Worm (Caenorhabditis elegans) whole organism, L4 larva: ENCODE results near the gene sre-8.
A peak's percentile ranks its signal among the peaks of the same experiment; 100 is the strongest.

Experiments used
- F49E8.2 ChIP-seq: sonication (generic microtip); optimal IDR thresholded peaks from 2 replicates; lab custom pipeline; 2016; ENCODE audit warnings: missing compliant biosample characterization, mild to moderate bottlenecking, missing genetic modification characterization, borderline replicate concordance
- T20F7.1 ChIP-seq: fragments of 200-800 bp; sonication (Bioruptor generic); optimal IDR thresholded peaks from 2 replicates; lab custom pipeline; 2018; ENCODE audit warnings: mild to moderate bottlenecking, missing genetic modification characterization, missing compliant biosample characterization
- T26A8.4 ChIP-seq: fragments of 200-800 bp; sonication (Bioruptor generic); IDR thresholded peaks from 2 replicates; pipeline ENCODE4 v1.3.6; 2022; ENCODE audit warnings: missing genetic modification characterization, missing compliant biosample characterization
- Y48G9A.11 ChIP-seq: fragments of 200-800 bp; sonication (Bioruptor generic); IDR thresholded peaks from 2 replicates; pipeline ENCODE4 v1.3.6; 2022; ENCODE audit warnings: missing genetic modification reagents, missing genetic modification characterization, missing compliant biosample characterization
- Y5F2A.4 ChIP-seq: fragments of 200-800 bp; sonication (Bioruptor generic); optimal IDR thresholded peaks from 2 replicates; lab custom pipeline; 2018; ENCODE audit warnings: mild to moderate bottlenecking, missing genetic modification characterization, missing compliant biosample characterization
- Y75B8A.6 ChIP-seq: fragments of 200-800 bp; sonication (Bioruptor generic); IDR thresholded peaks from 2 replicates; pipeline ENCODE4 v1.3.6; 2022; ENCODE audit warnings: missing genetic modification reagents, missing genetic modification characterization, missing compliant biosample characterization
- ZK337.2 ChIP-seq: fragments of 200-800 bp; sonication (Bioruptor generic); IDR thresholded peaks from 2 replicates; pipeline ENCODE4 v1.3.6; 2022; ENCODE audit warnings: missing genetic modification reagents, missing genetic modification characterization, missing compliant biosample characterization
- aha-1 ChIP-seq: fragments of 150-350 bp; peaks from one replicate; lab custom pipeline; 2014; ENCODE audit warnings: missing biosample characterization, missing genetic modification characterization
- ceh-20 ChIP-seq: fragments of 200-800 bp; sonication (Bioruptor generic); IDR thresholded peaks from 2 replicates; pipeline ENCODE4 v1.3.6; 2022; ENCODE audit warnings: missing genetic modification reagents, missing genetic modification characterization, missing compliant biosample characterization
- ceh-28 ChIP-seq: fragments of 150-350 bp; optimal IDR thresholded peaks from 2 replicates; lab custom pipeline; 2014; ENCODE audit warnings: missing biosample characterization, missing genetic modification reagents, missing genetic modification characterization
- ceh-32 ChIP-seq: sonication (generic microtip); optimal IDR thresholded peaks from 2 replicates; lab custom pipeline; 2016; ENCODE audit warnings: mild to moderate bottlenecking, missing genetic modification characterization, missing compliant biosample characterization; ENCODE audit not compliant: poor library complexity
- ceh-44 ChIP-seq: fragments of 200-800 bp; sonication (Bioruptor generic); IDR thresholded peaks from 2 replicates; pipeline ENCODE4 v1.3.6; 2022; ENCODE audit warnings: missing genetic modification reagents, missing genetic modification characterization, missing compliant biosample characterization
- ceh-62 ChIP-seq: sonication (generic microtip); optimal IDR thresholded peaks from 2 replicates; lab custom pipeline; 2017; ENCODE audit warnings: missing biosample characterization, missing genetic modification characterization
- ceh-82 ChIP-seq: sonication (generic microtip); optimal IDR thresholded peaks from 2 replicates; lab custom pipeline; 2017; ENCODE audit warnings: missing biosample characterization, missing genetic modification characterization
- ces-1 ChIP-seq: fragments of 150-350 bp; sonication (generic microtip); optimal IDR thresholded peaks from 4 replicates; lab custom pipeline; 2014; ENCODE audit warnings: missing biosample characterization, missing genetic modification reagents, missing genetic modification characterization
- cey-2 ChIP-seq: sonication (generic microtip); optimal IDR thresholded peaks from 3 replicates; lab custom pipeline; 2017; ENCODE audit warnings: missing genetic modification characterization, mild to moderate bottlenecking, missing compliant biosample characterization, antibody characterized with exemption, borderline replicate concordance; ENCODE audit not compliant: insufficient read depth
- ctbp-1 ChIP-seq: fragments of 200-800 bp; sonication (Bioruptor generic); IDR thresholded peaks from 2 replicates; pipeline ENCODE4 v1.3.6; 2022; ENCODE audit warnings: missing genetic modification reagents, missing genetic modification characterization, missing compliant biosample characterization
- daf-16 ChIP-seq, 3 experiments: sonication (generic microtip); optimal IDR thresholded peaks; 2 replicates each; lab custom pipeline; 2016 to 2017; ENCODE audit warnings: missing genetic modification characterization in 3 of 3, missing genetic modification reagents in 3 of 3, mild to moderate bottlenecking in 2 of 3, missing compliant biosample characterization in 2 of 3, missing biosample characterization in 1 of 3, moderate library complexity in 1 of 3
- daf-8 ChIP-seq: fragments of 200-800 bp; sonication (Bioruptor generic); IDR thresholded peaks from 2 replicates; pipeline ENCODE4 v1.3.6; 2022; ENCODE audit warnings: missing genetic modification characterization, missing compliant biosample characterization
- duxl-1 ChIP-seq: sonication (generic microtip); optimal IDR thresholded peaks from 2 replicates; lab custom pipeline; 2016; ENCODE audit warnings: mild to moderate bottlenecking, missing genetic modification characterization, moderate library complexity, missing compliant biosample characterization; ENCODE audit not compliant: poor library complexity
- dve-1 ChIP-seq: sonication (generic microtip); optimal IDR thresholded peaks from 2 replicates; lab custom pipeline; 2017; ENCODE audit warnings: antibody characterized with exemption, mild to moderate bottlenecking, missing genetic modification characterization, missing compliant biosample characterization; ENCODE audit not compliant: insufficient read depth
- egl-27 ChIP-seq: sonication (generic microtip); optimal IDR thresholded peaks from 3 replicates; lab custom pipeline; 2017; ENCODE audit warnings: missing biosample characterization, missing genetic modification reagents, missing genetic modification characterization
- fos-1 ChIP-seq: fragments of 150-350 bp; optimal IDR thresholded peaks from 2 replicates; lab custom pipeline; 2014; ENCODE audit warnings: missing biosample characterization, missing genetic modification characterization
- hif-1 ChIP-seq, 2 experiments: sonication (generic microtip); optimal IDR thresholded peaks; 2 replicates each; lab custom pipeline; 2016 to 2017; ENCODE audit warnings: missing compliant biosample characterization in 2 of 2, missing genetic modification characterization in 2 of 2, missing genetic modification reagents in 2 of 2, missing genotype in 2 of 2, mild to moderate bottlenecking in 1 of 2
- hlh-11 ChIP-seq: fragments of 200-800 bp; sonication (Bioruptor generic); optimal IDR thresholded peaks from 2 replicates; lab custom pipeline; 2018; ENCODE audit warnings: mild to moderate bottlenecking, missing genetic modification characterization, missing compliant biosample characterization
- hlh-30 ChIP-seq: sonication (generic microtip); optimal IDR thresholded peaks from 2 replicates; lab custom pipeline; 2017; ENCODE audit warnings: antibody characterized with exemption, mild to moderate bottlenecking, missing genetic modification characterization, missing compliant biosample characterization; ENCODE audit not compliant: insufficient read depth
- hmg-1.1 ChIP-seq: fragments of 200-800 bp; sonication (Bioruptor generic); IDR thresholded peaks from 2 replicates; pipeline ENCODE4 v1.3.6; 2022; ENCODE audit warnings: missing genetic modification reagents, missing genetic modification characterization, missing compliant biosample characterization
- jun-1 ChIP-seq: fragments of 150-350 bp; optimal IDR thresholded peaks from 2 replicates; lab custom pipeline; 2014; ENCODE audit warnings: missing biosample characterization, missing genetic modification reagents, missing genetic modification characterization
- lin-38 ChIP-seq: fragments of 200-800 bp; sonication (Bioruptor generic); IDR thresholded peaks from 2 replicates; pipeline ENCODE4 v1.3.6; 2022; ENCODE audit warnings: missing genetic modification reagents, missing genetic modification characterization, missing compliant biosample characterization
- madf-5 ChIP-seq, 2 experiments: fragments of 200-800 bp; sonication (Bioruptor generic); IDR thresholded peaks; 2 replicates each; pipeline ENCODE4 v1.3.6; 2022; ENCODE audit warnings: missing compliant biosample characterization in 2 of 2, missing genetic modification characterization in 2 of 2
- madf-9 ChIP-seq: fragments of 200-800 bp; sonication (Bioruptor generic); conservative IDR thresholded peaks from 2 replicates; pipeline ENCODE4 v1.3.6; 2022; ENCODE audit warnings: missing genetic modification reagents, missing genetic modification characterization, missing compliant biosample characterization
- mdl-1 ChIP-seq, 2 experiments: fragments of 150-350 bp in 1 of 2; sonication (generic microtip) in 1 of 2; optimal IDR thresholded peaks; 2 replicates each; lab custom pipeline; 2014 to 2017; ENCODE audit warnings: missing biosample characterization in 2 of 2, missing genetic modification characterization in 2 of 2
- mxl-3 ChIP-seq: fragments of 200-800 bp; sonication (Bioruptor generic); optimal IDR thresholded peaks from 2 replicates; lab custom pipeline; 2018; ENCODE audit warnings: mild to moderate bottlenecking, missing genetic modification characterization, missing compliant biosample characterization
- nhr-102 ChIP-seq: sonication (generic microtip); optimal IDR thresholded peaks from 2 replicates; lab custom pipeline; 2016; ENCODE audit warnings: mild to moderate bottlenecking, missing genetic modification characterization, moderate library complexity, missing compliant biosample characterization
- nhr-28 ChIP-seq: fragments of 150-350 bp; optimal IDR thresholded peaks from 2 replicates; lab custom pipeline; 2014; ENCODE audit warnings: missing biosample characterization, missing genetic modification characterization
- nhr-42 ChIP-seq: fragments of 200-800 bp; sonication (Bioruptor generic); IDR thresholded peaks from 2 replicates; pipeline ENCODE4 v1.3.6; 2022; ENCODE audit warnings: missing genetic modification characterization, missing compliant biosample characterization
- nhr-6 ChIP-seq: fragments of 150-350 bp; optimal IDR thresholded peaks from 2 replicates; lab custom pipeline; 2014; ENCODE audit warnings: missing biosample characterization, missing genetic modification characterization
- nhr-76 ChIP-seq: fragments of 150-350 bp; optimal IDR thresholded peaks from 2 replicates; lab custom pipeline; 2014; ENCODE audit warnings: missing biosample characterization, missing genetic modification characterization
- php-3 ChIP-seq: fragments of 200-800 bp; sonication (Bioruptor generic); IDR thresholded peaks from 2 replicates; pipeline ENCODE4 v1.3.6; 2022; ENCODE audit warnings: missing genetic modification reagents, missing genetic modification characterization, missing compliant biosample characterization
- pqm-1 ChIP-seq: sonication (generic microtip); optimal IDR thresholded peaks from 2 replicates; lab custom pipeline; 2017; ENCODE audit warnings: missing biosample characterization, missing genetic modification characterization
- saeg-2 ChIP-seq: fragments of 200-800 bp; sonication (Bioruptor generic); IDR thresholded peaks from 2 replicates; pipeline ENCODE4 v1.3.6; 2022; ENCODE audit warnings: missing genetic modification reagents, missing genetic modification characterization, missing compliant biosample characterization
- sdz-12 ChIP-seq: fragments of 200-800 bp; sonication (Bioruptor generic); optimal IDR thresholded peaks from 2 replicates; lab custom pipeline; 2018; ENCODE audit warnings: mild to moderate bottlenecking, missing genetic modification characterization, missing compliant biosample characterization
- skn-1 ChIP-seq: fragments of 150-350 bp; optimal IDR thresholded peaks from 2 replicates; lab custom pipeline; 2014; ENCODE audit warnings: missing biosample characterization, missing genetic modification characterization
- snpc-1.2 ChIP-seq: fragments of 200-800 bp; sonication (Bioruptor generic); IDR thresholded peaks from 2 replicates; pipeline ENCODE4 v1.3.6; 2022; ENCODE audit warnings: missing genetic modification reagents, missing genetic modification characterization, missing compliant biosample characterization
- snpc-4 ChIP-seq: fragments of 150-350 bp; optimal IDR thresholded peaks from 2 replicates; lab custom pipeline; 2014; ENCODE audit warnings: missing biosample characterization, missing genetic modification characterization
- spr-3 ChIP-seq: fragments of 200-800 bp; sonication (Bioruptor generic); optimal IDR thresholded peaks from 2 replicates; lab custom pipeline; 2018; ENCODE audit warnings: mild to moderate bottlenecking, missing genetic modification characterization, missing compliant biosample characterization
- tra-1 ChIP-seq: fragments of 200-800 bp; sonication (Bioruptor generic); IDR thresholded peaks from 2 replicates; pipeline ENCODE4 v1.3.6; 2022; ENCODE audit warnings: missing genetic modification reagents, missing genetic modification characterization, missing compliant biosample characterization
- unc-130 ChIP-seq: sonication (generic microtip); optimal IDR thresholded peaks from 2 replicates; lab custom pipeline; 2016; ENCODE audit warnings: missing genetic modification reagents, missing genetic modification characterization, missing compliant biosample characterization
- vab-7 ChIP-seq: fragments of 200-800 bp; sonication (Bioruptor generic); IDR thresholded peaks from 2 replicates; pipeline ENCODE4 v1.3.6; 2022; ENCODE audit warnings: missing genetic modification reagents, missing genetic modification characterization, missing compliant biosample characterization
- zag-1 ChIP-seq: fragments of 150-350 bp; optimal IDR thresholded peaks from 2 replicates; lab custom pipeline; 2014; ENCODE audit warnings: missing biosample characterization, missing genetic modification characterization
- zip-11 ChIP-seq: fragments of 200-800 bp; sonication (Bioruptor generic); IDR thresholded peaks from 2 replicates; pipeline ENCODE4 v1.3.6; 2022; ENCODE audit warnings: missing genetic modification characterization, missing compliant biosample characterization

sre-8 gene

ce11 chrV:14212813-14213212 lies 44.1 kb upstream of the sre-8 start (continued):
- TF ChIP-seq F49E8.2: no peak
- no peak for TF ChIP-seq Y48G9A.11 (GFP tag; lab: Robert Waterston, UW)
- TF ChIP-seq hmg-1.1 (GFP tag; lab: Robert Waterston, UW): no peak
- no peak for TF ChIP-seq ces-1 (GFP tag; lab: Kevin White, UChicago)
- no peak for TF ChIP-seq sdz-12 (GFP tag; lab: Kevin White, UChicago)
- no peak for TF ChIP-seq ceh-44 (GFP tag; lab: Robert Waterston, UW)
- no peak for TF ChIP-seq spr-3 (GFP tag; lab: Kevin White, UChicago)
- TF ChIP-seq fos-1 (tag; lab: Kevin White, UChicago): no peak
- TF ChIP-seq nhr-102: no peak
- TF ChIP-seq nhr-28 (tag; lab: Kevin White, UChicago): peak; percentile 93
- no peak for TF ChIP-seq nhr-76 (tag; lab: Kevin White, UChicago)
- TF ChIP-seq ZK337.2 (GFP tag; lab: Robert Waterston, UW): no peak
- TF ChIP-seq snpc-1.2: no peak
- no peak for TF ChIP-seq cey-2
- no peak for TF ChIP-seq lin-38
- TF ChIP-seq ctbp-1 (GFP tag; lab: Robert Waterston, UW): no peak
- no peak for TF ChIP-seq ceh-32 (tag; lab: Kevin White, UChicago)
- no peak for TF ChIP-seq dve-1
- no peak for TF ChIP-seq Y5F2A.4 (GFP tag; lab: Kevin White, UChicago)
- no peak for TF ChIP-seq ceh-62
- TF ChIP-seq unc-130 (GFP tag; lab: Kevin White, UChicago): no peak
- no peak for TF ChIP-seq daf-16 (GFP tag; optimal IDR thresholded peaks at IDR 0.05; lab: Kevin White, UChicago)
- no peak for TF ChIP-seq daf-16 (tag; optimal IDR thresholded peaks at IDR 0.05; lab: Kevin White, UChicago)
- TF ChIP-seq tra-1: no peak
- no peak for TF ChIP-seq skn-1 (tag; lab: Kevin White, UChicago)
- no peak for TF ChIP-seq nhr-6 (tag; lab: Kevin White, UChicago)
- no peak for TF ChIP-seq madf-9 (GFP tag; lab: Robert Waterston, UW)
- no peak for TF ChIP-seq ceh-20 (GFP tag; lab: Robert Waterston, UW)
- no peak for TF ChIP-seq T26A8.4 (GFP tag; lab: Robert Waterston, UW)
- TF ChIP-seq aha-1 (tag; lab: Kevin White, UChicago): no peak
- no peak for TF ChIP-seq madf-5 (GFP tag; IDR thresholded peaks at IDR 0.05; lab: Robert Waterston, UW)
- no peak for TF ChIP-seq daf-8 (GFP tag; lab: Robert Waterston, UW)
- no peak for TF ChIP-seq jun-1 (tag; lab: Kevin White, UChicago)
- TF ChIP-seq php-3: no peak
- peak; percentile 76 for TF ChIP-seq hlh-11
- TF ChIP-seq hlh-30 (tag; lab: Kevin White, UChicago): peak; percentile 83
- TF ChIP-seq T20F7.1 (GFP tag; lab: Kevin White, UChicago): peak; percentile 42
- TF ChIP-seq hif-1 (tag; optimal IDR thresholded peaks at IDR 0.05; lab: Kevin White, UChicago): no peak
- no peak for TF ChIP-seq vab-7
- peak; percentile 83 for TF ChIP-seq mxl-3 (GFP tag; lab: Kevin White, UChicago)
- no peak for TF ChIP-seq zag-1 (tag; lab: Kevin White, UChicago)
- no peak for TF ChIP-seq saeg-2 (GFP tag; lab: Robert Waterston, UW)
- TF ChIP-seq pqm-1 (tag; lab: Kevin White, UChicago): peak; percentile 70
- TF ChIP-seq mdl-1 (tag; optimal IDR thresholded peaks at IDR 0.05; lab: Kevin White, UChicago): peak in 1 of 2 experiments; percentile 81
- TF ChIP-seq snpc-4 (tag; lab: Kevin White, UChicago): no peak
- no peak for TF ChIP-seq ceh-28 (tag; lab: Kevin White, UChicago)
- TF ChIP-seq Y75B8A.6 (GFP tag; lab: Robert Waterston, UW): no peak
- TF ChIP-seq nhr-42 (GFP tag; lab: Robert Waterston, UW): no peak
- TF ChIP-seq egl-27 (tag; lab: Kevin White, UChicago): no peak
- TF ChIP-seq ceh-82 (tag; lab: Kevin White, UChicago): no peak
- no peak for TF ChIP-seq duxl-1 (tag; lab: Kevin White, UChicago)
- no peak for TF ChIP-seq zip-11 (GFP tag; lab: Robert Waterston, UW)
